Worm (Caenorhabditis elegans) whole organism, midembryonic: ENCODE measurements around the gene F52G2.3.

Experiments
- T22C8.4 ChIP-seq: fragments of 200-800 bp; sonication (Bioruptor generic); IDR thresholded peaks from 2 replicates; pipeline ENCODE4 v1.3.6; 2022; ENCODE audit warnings: missing genetic modification characterization, missing compliant biosample characterization
- cog-1 ChIP-seq: sonication (generic microtip); optimal IDR thresholded peaks from 2 replicates; lab custom pipeline; 2016; ENCODE audit warnings: missing genetic modification characterization, missing compliant biosample characterization
- flt-1 ChIP-seq: fragments of 200-800 bp; sonication (Bioruptor generic); IDR thresholded peaks from 2 replicates; pipeline ENCODE4 v1.3.6; 2022; ENCODE audit warnings: missing genetic modification characterization, missing compliant biosample characterization
- klf-2 ChIP-seq: fragments of 200-800 bp; sonication (Bioruptor generic); conservative IDR thresholded peaks from 2 replicates; pipeline ENCODE4 v1.3.6; 2022; ENCODE audit warnings: missing genetic modification reagents, missing genetic modification characterization, missing compliant biosample characterization
- med-1 ChIP-seq: sonication (generic microtip); optimal IDR thresholded peaks from 2 replicates; lab custom pipeline; 2017; ENCODE audit warnings: missing genetic modification characterization, mild to moderate bottlenecking, missing compliant biosample characterization, antibody characterized with exemption, missing genetic modification reagents; ENCODE audit not compliant: insufficient read depth
- ref-1 ChIP-seq: fragments of 200-800 bp; sonication (Bioruptor generic); conservative IDR thresholded peaks from 2 replicates; pipeline ENCODE4 v1.3.6; 2022; ENCODE audit warnings: missing genetic modification reagents, missing genetic modification characterization, missing compliant biosample characterization
- tab-1 ChIP-seq: fragments of 200-800 bp; sonication (Bioruptor generic); IDR thresholded peaks from 2 replicates; pipeline ENCODE4 v1.3.6; 2022; ENCODE audit warnings: missing genetic modification characterization, missing compliant biosample characterization
- ztf-23 ChIP-seq: fragments of 200-800 bp; sonication (Bioruptor generic); IDR thresholded peaks from 2 replicates; pipeline ENCODE4 v1.3.6; 2022; ENCODE audit warnings: missing genetic modification reagents, missing genetic modification characterization, missing compliant biosample characterization
- ztf-29 ChIP-seq: fragments of 200-800 bp; sonication (Bioruptor generic); IDR thresholded peaks from 2 replicates; pipeline ENCODE4 v1.3.6; 2022; ENCODE audit warnings: missing genetic modification reagents, missing genetic modification characterization, missing compliant biosample characterization

DNA sequence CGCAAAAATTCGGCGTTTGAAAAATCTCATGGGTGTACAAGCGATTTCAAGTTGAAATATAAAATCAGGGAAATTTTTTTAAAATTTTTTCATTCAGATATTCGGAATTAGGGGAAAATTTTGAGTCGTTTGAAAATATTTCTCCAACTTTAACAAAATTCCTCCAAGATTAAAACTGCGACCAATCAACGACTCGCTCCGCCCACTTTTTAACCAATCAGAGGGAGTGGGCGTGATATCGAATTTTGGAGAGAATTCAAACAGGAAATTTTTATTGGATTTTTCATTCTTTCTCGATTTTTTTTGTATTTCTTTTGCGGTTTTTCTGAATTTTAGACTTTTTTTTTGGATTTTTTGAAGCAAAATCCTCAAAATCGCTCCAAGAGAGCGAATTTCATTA is 22.8 kb downstream of the F52G2.3 start:
- TF ChIP-seq ztf-29 (no peak), med-1 (no peak), klf-2 (GFP tag; lab: Robert Waterston, UW) (no peak), flt-1 (no peak), ztf-23 (no peak), T22C8.4 (no peak), ref-1 (GFP tag; lab: Robert Waterston, UW) (no peak), tab-1 (GFP tag; lab: Robert Waterston, UW) (no peak), cog-1 (no peak)
